Worm (Caenorhabditis elegans) whole organism, late embryonic: ENCODE results near the gene E02H1.1.

Experiments used
- Y22D7AL.16 ChIP-seq: sonication (generic microtip); optimal IDR thresholded peaks from 2 replicates; lab custom pipeline; 2016; ENCODE audit warnings: missing genetic modification characterization, missing compliant biosample characterization
- ceh-19 ChIP-seq: fragments of 200-800 bp; sonication (Bioruptor generic); optimal IDR thresholded peaks from 2 replicates; lab custom pipeline; 2018; ENCODE audit warnings: mild to moderate bottlenecking, missing genetic modification characterization, missing compliant biosample characterization
- ceh-9 ChIP-seq: sonication (generic microtip); optimal IDR thresholded peaks from 2 replicates; lab custom pipeline; 2016; ENCODE audit warnings: mild to moderate bottlenecking, missing genetic modification characterization, inconsistent platforms, missing compliant biosample characterization
- che-1 ChIP-seq: sonication (generic microtip); optimal IDR thresholded peaks from 2 replicates; lab custom pipeline; 2016; ENCODE audit warnings: mild to moderate bottlenecking, missing genetic modification characterization, missing compliant biosample characterization
- ets-4 ChIP-seq: sonication (generic microtip); optimal IDR thresholded peaks from 2 replicates; lab custom pipeline; 2016; ENCODE audit warnings: missing genetic modification characterization, missing compliant biosample characterization
- hlh-8 ChIP-seq: sonication (generic microtip); optimal IDR thresholded peaks from 2 replicates; lab custom pipeline; 2016; ENCODE audit warnings: missing genotype, missing genetic modification characterization, missing compliant biosample characterization
- lim-6 ChIP-seq: sonication (generic microtip); optimal IDR thresholded peaks from 2 replicates; lab custom pipeline; 2016; ENCODE audit warnings: missing genetic modification characterization, missing compliant biosample characterization
- nhr-11 ChIP-seq: fragments of 150-350 bp; optimal IDR thresholded peaks from 2 replicates; lab custom pipeline; 2014; ENCODE audit warnings: missing biosample characterization, missing genetic modification characterization
- npax-4 ChIP-seq: sonication (generic microtip); optimal IDR thresholded peaks from 2 replicates; lab custom pipeline; 2016; ENCODE audit warnings: missing genetic modification characterization, missing compliant biosample characterization
- sox-4 ChIP-seq: sonication (generic microtip); optimal IDR thresholded peaks from 2 replicates; lab custom pipeline; 2017; ENCODE audit warnings: mild to moderate bottlenecking, missing genetic modification characterization, inconsistent platforms, missing compliant biosample characterization
- ttx-3 ChIP-seq: sonication (generic microtip); optimal IDR thresholded peaks from 2 replicates; lab custom pipeline; 2016; ENCODE audit warnings: missing genetic modification reagents, missing genetic modification characterization, missing compliant biosample characterization
- unc-86 ChIP-seq: sonication (generic microtip); optimal IDR thresholded peaks from 2 replicates; lab custom pipeline; 2016; ENCODE audit warnings: missing genetic modification characterization, missing compliant biosample characterization

DNA sequence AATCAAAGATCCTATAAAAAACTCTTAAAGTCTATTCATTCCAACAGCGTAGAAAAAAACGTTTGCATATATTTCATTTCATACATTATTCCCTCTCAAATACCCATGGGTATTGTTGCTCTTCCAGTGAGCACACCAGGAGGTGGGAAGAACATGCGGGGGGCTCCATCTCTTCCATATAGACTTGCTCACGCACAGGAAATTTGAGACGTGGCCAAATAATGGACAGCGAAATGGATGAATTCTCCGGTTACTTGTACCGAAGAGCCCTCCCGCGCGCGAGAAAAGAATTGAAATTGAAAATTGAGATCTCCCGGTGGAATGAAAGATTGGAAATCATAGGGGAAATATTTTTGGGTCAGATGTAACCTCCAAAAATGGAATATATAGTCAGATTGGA lies 13.3 kb downstream of the E02H1.1 start:
- TF ChIP-seq ttx-3 (tag; lab: Kevin White, UChicago), result no peak
- TF ChIP-seq ceh-9, result no peak
- TF ChIP-seq hlh-8 (tag; lab: Kevin White, UChicago), result no peak
- no peak for TF ChIP-seq sox-4 (tag; lab: Kevin White, UChicago)
- no peak for TF ChIP-seq Y22D7AL.16 (tag; lab: Kevin White, UChicago)
- TF ChIP-seq nhr-11, result no peak
- no peak for TF ChIP-seq lim-6
- TF ChIP-seq unc-86 (tag; lab: Kevin White, UChicago), result no peak
- peak; percentile 85 for TF ChIP-seq ceh-19 (GFP tag; lab: Kevin White, UChicago)
- no peak for TF ChIP-seq che-1 (tag; lab: Kevin White, UChicago)
- TF ChIP-seq npax-4 (tag; lab: Kevin White, UChicago), result no peak
- no peak for TF ChIP-seq ets-4 (tag; lab: Kevin White, UChicago)
